Worm (Caenorhabditis elegans) whole organism, young adult: ENCODE data around the gene rps-1.
A peak's percentile ranks its signal among the peaks of the same experiment; 100 is the strongest.

Experiments
- B0261.1 ChIP-seq: sonication (generic microtip); optimal IDR thresholded peaks from 2 replicates; lab custom pipeline; 2016; ENCODE audit warnings: mild to moderate bottlenecking, missing genetic modification characterization, moderate library complexity, missing compliant biosample characterization
- C06A6.2 ChIP-seq: fragments of 200-800 bp; sonication (Bioruptor generic); conservative IDR thresholded peaks from 2 replicates; pipeline ENCODE4 v1.3.6; 2022; ENCODE audit warnings: missing genetic modification characterization, missing compliant biosample characterization
- D2030.7 ChIP-seq: fragments of 200-800 bp; sonication (Bioruptor generic); IDR thresholded peaks from 2 replicates; pipeline ENCODE4 v1.3.6; 2022; ENCODE audit warnings: missing genetic modification reagents, missing genetic modification characterization, missing compliant biosample characterization
- F22D6.2 ChIP-seq: sonication (generic microtip); optimal IDR thresholded peaks from 2 replicates; lab custom pipeline; 2016; ENCODE audit warnings: mild to moderate bottlenecking, missing genetic modification characterization, missing compliant biosample characterization
- F23B12.7 ChIP-seq: sonication (generic microtip); optimal IDR thresholded peaks from 2 replicates; lab custom pipeline; 2017; ENCODE audit warnings: missing genetic modification characterization, mild to moderate bottlenecking, missing compliant biosample characterization, antibody characterized with exemption, moderate library complexity; ENCODE audit not compliant: insufficient read depth
- K11D2.4 ChIP-seq: fragments of 200-800 bp; sonication (Bioruptor generic); IDR thresholded peaks from 2 replicates; pipeline ENCODE4 v1.3.6; 2022; ENCODE audit warnings: missing genetic modification reagents, missing genetic modification characterization, missing compliant biosample characterization
- T07F8.4 ChIP-seq: sonication (generic microtip); optimal IDR thresholded peaks from 2 replicates; lab custom pipeline; 2016; ENCODE audit warnings: mild to moderate bottlenecking, missing genetic modification characterization, moderate library complexity, missing compliant biosample characterization
- T26A5.8 ChIP-seq: sonication (generic microtip); optimal IDR thresholded peaks from 2 replicates; lab custom pipeline; 2016; ENCODE audit warnings: missing genetic modification characterization, missing compliant biosample characterization
- Y53G8AR.9 ChIP-seq: fragments of 200-800 bp; sonication (Bioruptor generic); conservative IDR thresholded peaks from 2 replicates; pipeline ENCODE4 v1.3.6; 2022; ENCODE audit warnings: missing genetic modification reagents, missing genetic modification characterization, missing compliant biosample characterization
- Y56A3A.18 ChIP-seq: fragments of 200-800 bp; sonication (Bioruptor generic); IDR thresholded peaks from 2 replicates; pipeline ENCODE4 v1.3.6; 2022; ENCODE audit warnings: missing genetic modification reagents, missing genetic modification characterization, missing compliant biosample characterization
- Y67H2A.10 ChIP-seq: fragments of 200-800 bp; sonication (Bioruptor generic); conservative IDR thresholded peaks from 2 replicates; pipeline ENCODE4 v1.3.6; 2022; ENCODE audit warnings: missing genetic modification reagents, missing genetic modification characterization, missing compliant biosample characterization
- akir-1 ChIP-seq: fragments of 200-800 bp; sonication (Bioruptor generic); optimal IDR thresholded peaks from 2 replicates; lab custom pipeline; 2018; ENCODE audit warnings: mild to moderate bottlenecking, missing genetic modification characterization, moderate library complexity, missing compliant biosample characterization
- aptf-2 ChIP-seq: fragments of 200-800 bp; sonication (Bioruptor generic); conservative IDR thresholded peaks from 2 replicates; pipeline ENCODE4 v1.3.6; 2022; ENCODE audit warnings: missing genetic modification reagents, missing genetic modification characterization, missing compliant biosample characterization
- athp-1 ChIP-seq: sonication (generic microtip); optimal IDR thresholded peaks from 2 replicates; lab custom pipeline; 2017; ENCODE audit warnings: mild to moderate bottlenecking, missing genetic modification characterization, missing compliant biosample characterization
- ceh-100 ChIP-seq: fragments of 200-800 bp; sonication (Bioruptor generic); IDR thresholded peaks from 2 replicates; pipeline ENCODE4 v1.3.6; 2022; ENCODE audit warnings: missing genetic modification reagents, missing genetic modification characterization, missing compliant biosample characterization
- ceh-40 ChIP-seq: fragments of 200-800 bp; sonication (Bioruptor generic); IDR thresholded peaks from 2 replicates; pipeline ENCODE4 v1.3.6; 2022; ENCODE audit warnings: missing genetic modification characterization, missing compliant biosample characterization
- ceh-58 ChIP-seq: fragments of 200-800 bp; sonication (Bioruptor generic); IDR thresholded peaks from 2 replicates; pipeline ENCODE4 v1.3.6; 2022; ENCODE audit warnings: missing genetic modification characterization, missing compliant biosample characterization
- die-1 ChIP-seq: sonication (generic microtip); optimal IDR thresholded peaks from 2 replicates; lab custom pipeline; 2016; ENCODE audit warnings: missing genotype, mild to moderate bottlenecking, missing genetic modification characterization, missing compliant biosample characterization
- dox-1 ChIP-seq: fragments of 200-800 bp; sonication (Bioruptor generic); IDR thresholded peaks from 2 replicates; pipeline ENCODE4 v1.3.6; 2022; ENCODE audit warnings: missing genetic modification reagents, missing genetic modification characterization, missing compliant biosample characterization
- dpl-1 ChIP-seq: fragments of 150-350 bp; optimal IDR thresholded peaks from 2 replicates; lab custom pipeline; 2014; ENCODE audit warnings: missing biosample characterization, missing genetic modification reagents, missing genetic modification characterization
- efl-1 ChIP-seq: fragments of 150-350 bp; optimal IDR thresholded peaks from 2 replicates; lab custom pipeline; 2014; ENCODE audit warnings: missing biosample characterization, missing genetic modification reagents, missing genetic modification characterization
- egrh-3 ChIP-seq: fragments of 200-800 bp; sonication (Bioruptor generic); IDR thresholded peaks from 2 replicates; pipeline ENCODE4 v1.3.6; 2022; ENCODE audit warnings: missing genetic modification reagents, missing genetic modification characterization, missing compliant biosample characterization
- ekl-4 ChIP-seq: fragments of 200-800 bp; sonication (Bioruptor generic); IDR thresholded peaks from 2 replicates; pipeline ENCODE4 v1.3.6; 2022; ENCODE audit warnings: missing genetic modification reagents, missing genetic modification characterization, missing compliant biosample characterization
- ets-4 ChIP-seq: fragments of 200-800 bp; sonication (Bioruptor generic); optimal IDR thresholded peaks from 2 replicates; lab custom pipeline; 2018; ENCODE audit warnings: mild to moderate bottlenecking, missing genetic modification characterization, missing compliant biosample characterization
- him-1 ChIP-seq: sonication (generic microtip); optimal IDR thresholded peaks from 2 replicates; lab custom pipeline; 2016; ENCODE audit warnings: missing genotype, missing genetic modification reagents, missing genetic modification characterization, missing compliant biosample characterization
- hmg-20 ChIP-seq: fragments of 200-800 bp; sonication (Bioruptor generic); IDR thresholded peaks from 2 replicates; pipeline ENCODE4 v1.3.6; 2022; ENCODE audit warnings: missing genetic modification reagents, missing genetic modification characterization, missing compliant biosample characterization
- lag-1 ChIP-seq: fragments of 200-800 bp; sonication (Bioruptor generic); IDR thresholded peaks from 2 replicates; pipeline ENCODE4 v1.3.6; 2022; ENCODE audit warnings: missing genetic modification reagents, missing genetic modification characterization, missing compliant biosample characterization
- lin-26 ChIP-seq: fragments of 200-800 bp; sonication (Bioruptor generic); IDR thresholded peaks from 2 replicates; pipeline ENCODE4 v1.3.6; 2022; ENCODE audit warnings: missing genetic modification reagents, missing genetic modification characterization, missing compliant biosample characterization
- lin-35 ChIP-seq, 3 experiments: fragments of 150-350 bp in 2 of 3; sonication (generic microtip) in 1 of 3; optimal IDR thresholded peaks; 2 replicates each; lab custom pipeline; 2014 to 2018; ENCODE audit warnings: missing biosample characterization in 3 of 3, missing genetic modification characterization in 3 of 3, missing genetic modification reagents in 3 of 3
- madf-3 ChIP-seq: fragments of 200-800 bp; sonication (Bioruptor generic); IDR thresholded peaks from 2 replicates; pipeline ENCODE4 v1.3.6; 2022; ENCODE audit warnings: missing genetic modification reagents, missing genetic modification characterization, missing compliant biosample characterization
- madf-6 ChIP-seq: fragments of 200-800 bp; sonication (Bioruptor generic); IDR thresholded peaks from 2 replicates; pipeline ENCODE4 v1.3.6; 2022; ENCODE audit warnings: missing genetic modification reagents, missing genetic modification characterization, missing compliant biosample characterization
- madf-8 ChIP-seq: fragments of 200-800 bp; sonication (Bioruptor generic); conservative IDR thresholded peaks from 2 replicates; pipeline ENCODE4 v1.3.6; 2022; ENCODE audit warnings: missing genetic modification reagents, missing genetic modification characterization, missing compliant biosample characterization
- mcd-1 ChIP-seq: fragments of 200-800 bp; sonication (Bioruptor generic); IDR thresholded peaks from 2 replicates; pipeline ENCODE4 v1.3.6; 2022; ENCODE audit warnings: missing genetic modification reagents, missing genetic modification characterization, missing compliant biosample characterization
- mel-28 ChIP-seq: sonication (generic microtip); optimal IDR thresholded peaks from 2 replicates; lab custom pipeline; 2016; ENCODE audit warnings: borderline replicate concordance, mild to moderate bottlenecking, missing genetic modification characterization, missing compliant biosample characterization
- mxl-1 ChIP-seq: sonication (generic microtip); optimal IDR thresholded peaks from 2 replicates; lab custom pipeline; 2016; ENCODE audit warnings: missing genetic modification characterization, missing compliant biosample characterization
- nfya-2 ChIP-seq: fragments of 200-800 bp; sonication (Bioruptor generic); IDR thresholded peaks from 2 replicates; pipeline ENCODE4 v1.3.6; 2022; ENCODE audit warnings: missing genetic modification reagents, missing genetic modification characterization, missing compliant biosample characterization
- nfyb-1 ChIP-seq: fragments of 200-800 bp; sonication (Bioruptor generic); IDR thresholded peaks from 2 replicates; pipeline ENCODE4 v1.3.6; 2022; ENCODE audit warnings: missing genetic modification reagents, missing genetic modification characterization, missing compliant biosample characterization
- nhr-179 ChIP-seq: sonication (generic microtip); optimal IDR thresholded peaks from 2 replicates; lab custom pipeline; 2016; ENCODE audit warnings: mild to moderate bottlenecking, missing genetic modification characterization, missing compliant biosample characterization
- pha-4 ChIP-seq: fragments of 150-350 bp; sonication (generic microtip); optimal IDR thresholded peaks from 2 replicates; lab custom pipeline; 2014; ENCODE audit warnings: missing biosample characterization, missing genetic modification reagents, missing genetic modification characterization
- rpc-1 ChIP-seq, 2 experiments: fragments of 150-350 bp in 1 of 2; sonication (generic microtip) in 1 of 2; optimal IDR thresholded peaks; 2 replicates each; lab custom pipeline; 2014 to 2018; ENCODE audit warnings: missing biosample characterization in 1 of 2, missing genetic modification characterization in 1 of 2, missing genetic modification reagents in 1 of 2, missing genotype in 1 of 2
- sea-2 ChIP-seq: fragments of 200-800 bp; sonication (Bioruptor generic); IDR thresholded peaks from 2 replicates; pipeline ENCODE4 v1.3.6; 2022; ENCODE audit warnings: missing genetic modification characterization, missing compliant biosample characterization
- somi-1 ChIP-seq: fragments of 200-800 bp; sonication (Bioruptor generic); optimal IDR thresholded peaks from 2 replicates; lab custom pipeline; 2018; ENCODE audit warnings: mild to moderate bottlenecking, missing genetic modification characterization, missing compliant biosample characterization
- tbp1 ChIP-seq: fragments of 200-800 bp; sonication (Bioruptor generic); optimal IDR thresholded peaks from 2 replicates; lab custom pipeline; 2018; ENCODE audit warnings: mild to moderate bottlenecking, missing genetic modification characterization, missing compliant biosample characterization
- xnd-1 ChIP-seq: sonication (generic microtip); optimal IDR thresholded peaks from 2 replicates; lab custom pipeline; 2016; ENCODE audit warnings: missing genotype, missing genetic modification reagents, missing genetic modification characterization, missing compliant biosample characterization
- zfh-2 ChIP-seq: fragments of 200-800 bp; sonication (Bioruptor generic); conservative IDR thresholded peaks from 2 replicates; pipeline ENCODE4 v1.3.6; 2022; ENCODE audit warnings: missing genetic modification reagents, missing genetic modification characterization, missing compliant biosample characterization
- zim-3 ChIP-seq: sonication (generic microtip); optimal IDR thresholded peaks from 2 replicates; lab custom pipeline; 2017; ENCODE audit warnings: mild to moderate bottlenecking, missing genetic modification characterization, moderate library complexity, missing compliant biosample characterization
- ztf-6 ChIP-seq: fragments of 200-800 bp; sonication (Bioruptor generic); IDR thresholded peaks from 2 replicates; pipeline ENCODE4 v1.3.6; 2022; ENCODE audit warnings: missing genetic modification reagents, missing genetic modification characterization, missing compliant biosample characterization

rps-1 gene

ce11 chrIII:4475428-4475968 is at the start of gene rps-1 (continued):
- TF ChIP-seq nfya-2 (GFP tag; lab: Robert Waterston, UW) (no peak), Y56A3A.18 (GFP tag; lab: Robert Waterston, UW) (peak; percentile 97), lag-1 (GFP tag; lab: Robert Waterston, UW) (peak; percentile 78; the same call in 1 of the 2 replicates), efl-1 (GFP tag; lab: Kevin White, UChicago) (peak; percentile 85), F22D6.2 (tag; lab: Kevin White, UChicago) (peak; percentile 91), mxl-1 (no peak), lin-26 (GFP tag; lab: Robert Waterston, UW) (peak; percentile 85; the same call in 1 of the 2 replicates), lin-35 (GFP tag; optimal IDR thresholded peaks at IDR 0.05; lab: Kevin White, UChicago) (peak; percentile 53 to 97 (median 87)), Y53G8AR.9 (GFP tag; lab: Robert Waterston, UW) (peak; percentile 99), somi-1 (GFP tag; lab: Kevin White, UChicago) (peak; percentile 94), T26A5.8 (peak; percentile 47), sea-2 (GFP tag; lab: Robert Waterston, UW) (peak; percentile 78; the same call in 1 of the 2 replicates), zim-3 (tag; lab: Kevin White, UChicago) (peak; percentile 74), F23B12.7 (tag; lab: Kevin White, UChicago) (peak; percentile 96), ztf-6 (GFP tag; lab: Robert Waterston, UW) (peak; percentile 92), rpc-1 (optimal IDR thresholded peaks at IDR 0.05; lab: Kevin White, UChicago) (peak; percentile 38), rpc-1 (tag; optimal IDR thresholded peaks at IDR 0.05; lab: Kevin White, UChicago) (peak; percentile 6), akir-1 (GFP tag; lab: Kevin White, UChicago) (peak; percentile 81), zfh-2 (peak; percentile 78; the same call in 1 of the 2 replicates), dox-1 (GFP tag; lab: Robert Waterston, UW) (peak; percentile 99), ets-4 (GFP tag; lab: Kevin White, UChicago) (peak; percentile 49), egrh-3 (GFP tag; lab: Robert Waterston, UW) (peak; percentile 38; the same call in 1 of the 2 replicates), aptf-2 (GFP tag; lab: Robert Waterston, UW) (no peak), xnd-1 (peak; percentile 76), madf-6 (GFP tag; lab: Robert Waterston, UW) (peak; percentile 95), madf-8 (GFP tag; lab: Robert Waterston, UW) (peak; percentile 79), Y67H2A.10 (peak; percentile 85), C06A6.2 (GFP tag; lab: Robert Waterston, UW) (peak; percentile 95), dpl-1 (GFP tag; lab: Kevin White, UChicago) (peak; percentile 90), nhr-179 (no peak), pha-4 (tag; lab: Kevin White, UChicago) (peak; percentile 94), ceh-58 (GFP tag; lab: Robert Waterston, UW) (no peak), mel-28 (tag; lab: Kevin White, UChicago) (no peak)

ce11 chrIII:4426711-4427218 is 49.0 kb upstream of the rps-1 start:
- TF ChIP-seq ekl-4 (GFP tag; lab: Robert Waterston, UW) (peak; percentile 90), mcd-1 (peak; percentile 69), dox-1 (GFP tag; lab: Robert Waterston, UW) (peak; percentile 80), D2030.7 (GFP tag; lab: Robert Waterston, UW) (peak; percentile 66), nfyb-1 (GFP tag; lab: Robert Waterston, UW) (peak; percentile 90), athp-1 (peak; percentile 2), die-1 (peak; percentile 58), B0261.1 (tag; lab: Kevin White, UChicago) (peak; percentile 63), hmg-20 (GFP tag; lab: Robert Waterston, UW) (peak; percentile 71; the same call in 1 of the 2 replicates), ceh-100 (peak; percentile 63), tbp1 (peak; percentile 79), him-1 (tag; lab: Kevin White, UChicago) (peak; percentile 59), madf-8 (GFP tag; lab: Robert Waterston, UW) (peak; percentile 90), nfya-2 (GFP tag; lab: Robert Waterston, UW) (0 out of 2 replicates have a peak, but pooled peaks have one; percentile 44), ceh-40 (GFP tag; lab: Robert Waterston, UW) (0 out of 2 replicates have a peak, but pooled peaks have one; percentile 31), madf-3 (GFP tag; lab: Robert Waterston, UW) (peak; percentile 73; the same call in 1 of the 2 replicates), K11D2.4 (GFP tag; lab: Robert Waterston, UW) (peak; percentile 32; the same call in 1 of the 2 replicates), T07F8.4 (tag; lab: Kevin White, UChicago) (peak; percentile 30)
